Worm (Caenorhabditis elegans) whole organism, L1 larva: ENCODE measurements around the gene ilkp-1.
A peak's percentile ranks its signal among the peaks of the same experiment; 100 is the strongest.

Source experiments
- C34B4.2 ChIP-seq: sonication (generic microtip); optimal IDR thresholded peaks from 2 replicates; lab custom pipeline; 2017; ENCODE audit warnings: mild to moderate bottlenecking, missing genetic modification characterization, missing compliant biosample characterization
- F16B12.6 ChIP-seq: fragments of 150-350 bp; optimal IDR thresholded peaks from 2 replicates; lab custom pipeline; 2014; ENCODE audit warnings: missing biosample characterization, missing genetic modification characterization
- alr-1 ChIP-seq: fragments of 200-800 bp; sonication (Bioruptor generic); optimal IDR thresholded peaks from 2 replicates; lab custom pipeline; 2018; ENCODE audit warnings: borderline replicate concordance, mild to moderate bottlenecking, missing genetic modification characterization, missing compliant biosample characterization
- ama-1 ChIP-seq: fragments of 150-350 bp; optimal IDR thresholded peaks from 2 replicates; lab custom pipeline; 2014
- blmp-1 ChIP-seq: fragments of 150-350 bp; optimal IDR thresholded peaks from 2 replicates; lab custom pipeline; 2014; ENCODE audit warnings: missing biosample characterization, missing genetic modification characterization
- ceh-8 ChIP-seq: fragments of 200-800 bp; sonication (Bioruptor generic); optimal IDR thresholded peaks from 2 replicates; lab custom pipeline; 2018; ENCODE audit warnings: mild to moderate bottlenecking, missing genetic modification characterization, moderate library complexity, missing compliant biosample characterization
- dpl-1 ChIP-seq, 3 experiments: fragments of 150-350 bp in 2 of 3; sonication (generic microtip) in 1 of 3; optimal IDR thresholded peaks; 2 replicates each; lab custom pipeline; 2014 to 2017; ENCODE audit warnings: missing biosample characterization in 3 of 3, missing genetic modification characterization in 3 of 3, missing genetic modification reagents in 3 of 3
- egl-13 ChIP-seq: sonication (generic microtip); optimal IDR thresholded peaks from 2 replicates; lab custom pipeline; 2016; ENCODE audit warnings: missing genotype, missing genetic modification reagents, missing genetic modification characterization, missing compliant biosample characterization
- egl-27 ChIP-seq, 2 experiments: fragments of 150-350 bp in 1 of 2; sonication (generic microtip); optimal IDR thresholded peaks; 3 replicates each; lab custom pipeline; 2017 to 2018; ENCODE audit warnings: missing biosample characterization in 2 of 2, missing genetic modification characterization in 2 of 2, missing genetic modification reagents in 2 of 2
- elt-3 ChIP-seq, 6 experiments: fragments of 150-350 bp in 1 of 6; sonication (generic microtip); optimal IDR thresholded peaks; 2 replicates each; lab custom pipeline; 2017 to 2018; ENCODE audit warnings: missing biosample characterization in 6 of 6, missing genetic modification characterization in 6 of 6, inconsistent platforms in 1 of 6
- fkh-10 ChIP-seq: sonication (generic microtip); optimal IDR thresholded peaks from 2 replicates; lab custom pipeline; 2017; ENCODE audit warnings: missing biosample characterization, missing genetic modification reagents, missing genetic modification characterization
- fkh-4 ChIP-seq: sonication (generic microtip); optimal IDR thresholded peaks from 2 replicates; lab custom pipeline; 2016; ENCODE audit warnings: missing compliant biosample characterization, missing genetic modification characterization, borderline replicate concordance
- fkh-8 ChIP-seq: sonication (generic microtip); optimal IDR thresholded peaks from 2 replicates; lab custom pipeline; 2016; ENCODE audit warnings: mild to moderate bottlenecking, missing genetic modification characterization, missing compliant biosample characterization
- grh-1 ChIP-seq: fragments of 200-800 bp; sonication (Bioruptor generic); IDR thresholded peaks from 2 replicates; pipeline ENCODE4 v1.3.6; 2022; ENCODE audit warnings: missing genetic modification reagents, missing genetic modification characterization, missing compliant biosample characterization
- hlh-17 ChIP-seq: fragments of 200-800 bp; sonication (Bioruptor generic); optimal IDR thresholded peaks from 2 replicates; lab custom pipeline; 2018; ENCODE audit warnings: missing genetic modification characterization, mild to moderate bottlenecking, missing compliant biosample characterization, moderate library complexity, borderline replicate concordance
- hlh-4 ChIP-seq: sonication (generic microtip); optimal IDR thresholded peaks from 2 replicates; lab custom pipeline; 2016; ENCODE audit warnings: mild to moderate bottlenecking, missing genetic modification characterization, missing compliant biosample characterization
- isw-1 ChIP-seq: fragments of 200-800 bp; sonication (Bioruptor generic); IDR thresholded peaks from 2 replicates; pipeline ENCODE4 v1.3.6; 2022; ENCODE audit warnings: missing genetic modification characterization, missing compliant biosample characterization
- lin-13 ChIP-seq: fragments of 150-350 bp; optimal IDR thresholded peaks from 2 replicates; lab custom pipeline; 2014; ENCODE audit warnings: missing biosample characterization, missing genetic modification reagents, missing genetic modification characterization
- lin-14 ChIP-seq: fragments of 200-800 bp; sonication (Bioruptor generic); optimal IDR thresholded peaks from 2 replicates; lab custom pipeline; 2018; ENCODE audit warnings: mild to moderate bottlenecking, missing genetic modification characterization, moderate library complexity, missing compliant biosample characterization
- lin-15B ChIP-seq: fragments of 150-350 bp; sonication (generic microtip); optimal IDR thresholded peaks from 3 replicates; lab custom pipeline; 2014; ENCODE audit warnings: missing biosample characterization, missing genetic modification characterization
- lin-35 ChIP-seq, 2 experiments: fragments of 150-350 bp; optimal IDR thresholded peaks; 2 replicates each; lab custom pipeline; 2014; ENCODE audit warnings: missing biosample characterization in 2 of 2, missing genetic modification characterization in 2 of 2, missing genetic modification reagents in 2 of 2
- lir-3 ChIP-seq: sonication (generic microtip); optimal IDR thresholded peaks from 2 replicates; lab custom pipeline; 2016; ENCODE audit warnings: mild to moderate bottlenecking, missing genetic modification characterization, moderate library complexity, missing compliant biosample characterization; ENCODE audit not compliant: poor library complexity
- mab-9 ChIP-seq: fragments of 200-800 bp; sonication (Bioruptor generic); IDR thresholded peaks from 2 replicates; pipeline ENCODE4 v1.3.6; 2022; ENCODE audit warnings: missing genetic modification reagents, missing genetic modification characterization, missing compliant biosample characterization
- mep-1 ChIP-seq: fragments of 150-350 bp; optimal IDR thresholded peaks from 2 replicates; lab custom pipeline; 2014; ENCODE audit warnings: missing biosample characterization, missing genetic modification characterization
- nhr-19 ChIP-seq: fragments of 200-800 bp; sonication (Bioruptor generic); conservative IDR thresholded peaks from 2 replicates; pipeline ENCODE4 v1.3.6; 2022; ENCODE audit warnings: missing genetic modification characterization, missing compliant biosample characterization
- nhr-237 ChIP-seq: fragments of 150-350 bp; optimal IDR thresholded peaks from 2 replicates; lab custom pipeline; 2014; ENCODE audit warnings: missing biosample characterization, missing genetic modification characterization
- nhr-28 ChIP-seq: fragments of 150-350 bp; optimal IDR thresholded peaks from 2 replicates; lab custom pipeline; 2014; ENCODE audit warnings: missing biosample characterization, missing genetic modification characterization
- nhr-47 ChIP-seq: sonication (generic microtip); optimal IDR thresholded peaks from 2 replicates; lab custom pipeline; 2016; ENCODE audit warnings: mild to moderate bottlenecking, missing genetic modification characterization, moderate library complexity, missing compliant biosample characterization
- nhr-71 ChIP-seq: sonication (generic microtip); optimal IDR thresholded peaks from 2 replicates; lab custom pipeline; 2016; ENCODE audit warnings: mild to moderate bottlenecking, missing genetic modification characterization, moderate library complexity, missing compliant biosample characterization
- nhr-77 ChIP-seq: fragments of 150-350 bp; optimal IDR thresholded peaks from 2 replicates; lab custom pipeline; 2014; ENCODE audit warnings: missing biosample characterization, missing genetic modification characterization
- nhr-85 ChIP-seq: sonication (generic microtip); peaks from one replicate; lab custom pipeline; 2016; ENCODE audit warnings: missing genetic modification characterization, inconsistent platforms, missing compliant biosample characterization
- nhr-90 ChIP-seq: sonication (generic microtip); optimal IDR thresholded peaks from 2 replicates; lab custom pipeline; 2016; ENCODE audit warnings: mild to moderate bottlenecking, missing genetic modification characterization, missing compliant biosample characterization; ENCODE audit not compliant: poor library complexity
- pqm-1 ChIP-seq: sonication (generic microtip); optimal IDR thresholded peaks from 3 replicates; lab custom pipeline; 2017; ENCODE audit warnings: missing biosample characterization, missing genetic modification characterization
- snpc-4 ChIP-seq: fragments of 150-350 bp; optimal IDR thresholded peaks from 2 replicates; lab custom pipeline; 2014; ENCODE audit warnings: missing biosample characterization, missing genetic modification characterization
- sup-37 ChIP-seq: fragments of 200-800 bp; sonication (Bioruptor generic); optimal IDR thresholded peaks from 2 replicates; lab custom pipeline; 2018; ENCODE audit warnings: mild to moderate bottlenecking, missing genetic modification characterization, missing compliant biosample characterization
- vab-15 ChIP-seq: sonication (generic microtip); optimal IDR thresholded peaks from 2 replicates; lab custom pipeline; 2017; ENCODE audit warnings: missing genotype, mild to moderate bottlenecking, missing genetic modification characterization, missing compliant biosample characterization
- zag-1 ChIP-seq: fragments of 150-350 bp; optimal IDR thresholded peaks from 2 replicates; lab custom pipeline; 2014; ENCODE audit warnings: missing biosample characterization, missing genetic modification characterization
- zip-4 ChIP-seq: fragments of 200-800 bp; sonication (Bioruptor generic); optimal IDR thresholded peaks from 2 replicates; lab custom pipeline; 2018; ENCODE audit warnings: mild to moderate bottlenecking, missing genetic modification characterization, moderate library complexity, missing compliant biosample characterization

ilkp-1 gene

DNA sequence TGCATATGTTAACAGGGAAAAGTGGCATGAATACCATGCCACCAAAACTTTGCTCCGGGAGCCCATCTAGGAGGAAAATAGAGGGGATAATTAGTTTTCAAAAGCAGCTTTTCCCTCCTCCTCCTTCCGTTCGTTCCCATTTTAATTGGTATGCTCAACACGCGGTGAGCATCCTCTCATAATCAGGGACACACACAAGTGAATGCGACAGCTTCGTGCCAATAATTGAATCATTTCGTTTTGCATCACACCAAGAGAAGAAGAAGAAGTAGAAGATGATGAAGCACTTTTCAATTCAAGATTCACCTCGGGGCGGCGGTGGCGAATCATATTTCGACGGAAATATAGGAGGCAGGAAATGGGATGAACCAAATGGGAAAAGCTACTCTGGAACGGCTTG lies 38.1 kb downstream of the ilkp-1 start:
- TF ChIP-seq lin-14 (GFP tag; lab: Kevin White, UChicago) (peak; percentile 6), nhr-71 (tag; lab: Kevin White, UChicago) (no peak)

DNA sequence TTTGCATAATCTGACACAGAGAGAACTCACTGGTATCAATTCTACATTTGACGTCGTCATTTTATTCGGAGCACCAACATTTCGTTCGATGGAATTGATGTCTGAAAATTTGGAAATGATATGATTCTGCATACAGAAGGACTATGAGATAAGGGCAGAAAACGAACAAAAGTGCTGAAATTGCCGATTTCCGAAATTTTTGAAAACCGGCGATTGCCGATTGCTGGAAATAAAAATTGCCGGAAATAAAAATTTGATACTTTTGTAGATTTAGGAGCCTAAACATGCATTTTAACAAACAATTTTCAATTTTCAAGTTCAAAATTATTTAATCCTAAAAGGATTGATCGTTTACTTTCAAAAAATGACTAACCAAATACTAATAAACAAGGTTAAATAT lies 39.3 kb downstream of the ilkp-1 start, which contains the start of gene unc-53:
unc-53 (minus strand) TSS at position 101 of the 400 bp plus-strand sequence.
- no peak for TF ChIP-seq egl-27 (tag; optimal IDR thresholded peaks at IDR 0.05; lab: Kevin White, UChicago)
- TF ChIP-seq nhr-28 (tag; lab: Kevin White, UChicago), result no peak
- TF ChIP-seq lin-35 (GFP tag; optimal IDR thresholded peaks at IDR 0.05; lab: Kevin White, UChicago), result no peak
- TF ChIP-seq fkh-8 (tag; lab: Kevin White, UChicago), result no peak
- no peak for TF ChIP-seq ceh-8 (GFP tag; lab: Kevin White, UChicago)
- no peak for TF ChIP-seq nhr-47
- no peak for TF ChIP-seq lin-15B (tag; lab: Kevin White, UChicago)
- TF ChIP-seq lin-13 (GFP tag; lab: Kevin White, UChicago), result no peak
- no peak for TF ChIP-seq nhr-85 (tag; lab: Kevin White, UChicago)
- TF ChIP-seq nhr-19 (GFP tag; lab: Robert Waterston, UW), result no peak
- no peak for TF ChIP-seq hlh-4 (tag; lab: Kevin White, UChicago)
- TF ChIP-seq nhr-77 (tag; lab: Kevin White, UChicago), result no peak
- TF ChIP-seq vab-15 (tag; lab: Kevin White, UChicago), result no peak
- TF ChIP-seq snpc-4 (tag; lab: Kevin White, UChicago), result no peak
- TF ChIP-seq nhr-90 (tag; lab: Kevin White, UChicago), result no peak
- TF ChIP-seq isw-1 (GFP tag; lab: Robert Waterston, UW), result no peak
- no peak for TF ChIP-seq mab-9 (GFP tag; lab: Robert Waterston, UW)

DNA sequence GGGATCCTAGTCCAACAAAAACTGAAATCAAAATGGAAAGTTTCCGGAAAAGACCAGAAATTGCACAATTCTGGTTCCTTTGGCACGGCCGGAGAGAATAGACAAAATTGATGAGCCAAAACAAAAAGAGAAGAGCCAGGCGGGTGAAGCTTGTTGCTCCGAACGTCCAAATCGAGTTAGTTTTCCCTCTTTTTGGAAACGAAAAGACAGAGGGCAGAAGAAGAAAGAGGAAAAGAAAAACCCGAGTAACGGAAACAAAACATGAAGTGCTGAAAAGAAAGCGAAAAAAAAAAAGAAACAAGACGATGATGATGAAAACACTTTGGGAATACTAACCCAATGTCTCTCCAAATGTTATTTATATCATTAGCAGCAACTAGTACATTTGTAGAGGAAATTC lies 41.5 kb downstream of the ilkp-1 start:
- TF ChIP-seq zip-4 (no peak), lin-14 (GFP tag; lab: Kevin White, UChicago) (peak; percentile 69), fkh-10 (GFP tag; lab: Kevin White, UChicago) (peak; percentile 75), sup-37 (GFP tag; lab: Kevin White, UChicago) (no peak), C34B4.2 (tag; lab: Kevin White, UChicago) (no peak)

DNA sequence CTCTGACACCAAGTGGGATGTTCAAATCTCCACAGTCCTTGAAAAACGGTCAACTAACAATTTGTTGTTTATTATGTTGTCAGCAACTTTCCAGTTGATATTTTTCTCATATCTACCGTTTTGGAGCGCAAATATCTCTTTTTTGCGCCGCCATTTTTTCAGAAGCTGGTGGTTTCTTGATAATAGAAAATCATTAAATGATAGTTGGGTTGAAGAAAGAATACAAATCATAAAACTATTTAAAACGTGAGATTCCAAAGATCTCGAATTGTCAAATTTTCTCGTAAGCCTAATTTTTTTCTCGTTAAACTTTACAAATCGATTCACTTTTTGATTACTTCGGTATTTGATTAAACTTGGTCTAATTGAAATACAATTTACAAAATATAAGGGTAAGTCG lies 42.4 kb downstream of the ilkp-1 start, which contains the start of gene rpl-42:
rpl-42 (plus strand) TSS at position 301 of the 400 bp plus-strand sequence.
- TF ChIP-seq blmp-1 (tag; lab: Kevin White, UChicago) (no peak), F16B12.6 (tag; lab: Kevin White, UChicago) (no peak), isw-1 (GFP tag; lab: Robert Waterston, UW) (no peak), lir-3 (tag; lab: Kevin White, UChicago) (no peak), nhr-85 (tag; lab: Kevin White, UChicago) (no peak), nhr-71 (tag; lab: Kevin White, UChicago) (no peak), pqm-1 (no peak), ama-1 (lab: Kevin White, UChicago) (no peak), zip-4 (no peak), hlh-17 (GFP tag; lab: Kevin White, UChicago) (no peak), egl-13 (no peak), fkh-8 (tag; lab: Kevin White, UChicago) (no peak)
- TF ChIP-seq, all 84 proteins: peak for 0

DNA sequence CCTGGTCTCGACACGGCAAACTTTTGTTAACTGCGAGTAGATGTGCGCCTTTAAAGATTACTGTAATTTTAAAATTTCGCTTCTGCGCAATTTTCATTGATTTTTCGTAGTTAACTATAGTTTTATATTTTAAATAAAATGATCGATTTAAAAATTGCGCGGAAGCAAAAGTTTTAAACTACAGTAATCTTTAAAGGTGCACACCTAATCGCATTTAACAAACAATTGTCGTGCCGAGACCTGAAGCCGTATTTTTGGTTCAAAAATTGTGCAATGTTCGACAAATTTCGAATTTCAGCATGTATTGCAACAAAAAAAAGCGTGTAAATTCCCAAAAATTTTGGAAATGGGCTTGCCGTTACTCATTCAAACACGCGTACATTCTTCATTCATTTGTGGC lies 44.4 kb downstream of the ilkp-1 start:
- TF ChIP-seq lin-14 (GFP tag; lab: Kevin White, UChicago) (no peak), elt-3 (tag; optimal IDR thresholded peaks at IDR 0.05; lab: Kevin White, UChicago) (no peak), grh-1 (GFP tag; lab: Robert Waterston, UW) (no peak), fkh-4 (tag; lab: Kevin White, UChicago) (no peak), zag-1 (tag; lab: Kevin White, UChicago) (no peak), egl-13 (no peak), dpl-1 (GFP tag; optimal IDR thresholded peaks at IDR 0.05; lab: Kevin White, UChicago) (no peak), alr-1 (tag; lab: Kevin White, UChicago) (no peak), mep-1 (tag; lab: Kevin White, UChicago) (no peak), nhr-237 (tag; lab: Kevin White, UChicago) (no peak)
